Worm (Caenorhabditis elegans) whole organism, midembryonic: ENCODE data around the gene T06E6.10.

Experiments used
- T22C8.4 ChIP-seq: fragments of 200-800 bp; sonication (Bioruptor generic); IDR thresholded peaks from 2 replicates; pipeline ENCODE4 v1.3.6; 2022; ENCODE audit warnings: missing genetic modification characterization, missing compliant biosample characterization
- cog-1 ChIP-seq: sonication (generic microtip); optimal IDR thresholded peaks from 2 replicates; lab custom pipeline; 2016; ENCODE audit warnings: missing genetic modification characterization, missing compliant biosample characterization
- flt-1 ChIP-seq: fragments of 200-800 bp; sonication (Bioruptor generic); IDR thresholded peaks from 2 replicates; pipeline ENCODE4 v1.3.6; 2022; ENCODE audit warnings: missing genetic modification characterization, missing compliant biosample characterization
- klf-2 ChIP-seq: fragments of 200-800 bp; sonication (Bioruptor generic); conservative IDR thresholded peaks from 2 replicates; pipeline ENCODE4 v1.3.6; 2022; ENCODE audit warnings: missing genetic modification reagents, missing genetic modification characterization, missing compliant biosample characterization
- med-1 ChIP-seq: sonication (generic microtip); optimal IDR thresholded peaks from 2 replicates; lab custom pipeline; 2017; ENCODE audit warnings: missing genetic modification characterization, mild to moderate bottlenecking, missing compliant biosample characterization, antibody characterized with exemption, missing genetic modification reagents; ENCODE audit not compliant: insufficient read depth
- ref-1 ChIP-seq: fragments of 200-800 bp; sonication (Bioruptor generic); conservative IDR thresholded peaks from 2 replicates; pipeline ENCODE4 v1.3.6; 2022; ENCODE audit warnings: missing genetic modification reagents, missing genetic modification characterization, missing compliant biosample characterization
- tab-1 ChIP-seq: fragments of 200-800 bp; sonication (Bioruptor generic); IDR thresholded peaks from 2 replicates; pipeline ENCODE4 v1.3.6; 2022; ENCODE audit warnings: missing genetic modification characterization, missing compliant biosample characterization
- ztf-23 ChIP-seq: fragments of 200-800 bp; sonication (Bioruptor generic); IDR thresholded peaks from 2 replicates; pipeline ENCODE4 v1.3.6; 2022; ENCODE audit warnings: missing genetic modification reagents, missing genetic modification characterization, missing compliant biosample characterization
- ztf-29 ChIP-seq: fragments of 200-800 bp; sonication (Bioruptor generic); IDR thresholded peaks from 2 replicates; pipeline ENCODE4 v1.3.6; 2022; ENCODE audit warnings: missing genetic modification reagents, missing genetic modification characterization, missing compliant biosample characterization

Gene T06E6.10

DNA sequence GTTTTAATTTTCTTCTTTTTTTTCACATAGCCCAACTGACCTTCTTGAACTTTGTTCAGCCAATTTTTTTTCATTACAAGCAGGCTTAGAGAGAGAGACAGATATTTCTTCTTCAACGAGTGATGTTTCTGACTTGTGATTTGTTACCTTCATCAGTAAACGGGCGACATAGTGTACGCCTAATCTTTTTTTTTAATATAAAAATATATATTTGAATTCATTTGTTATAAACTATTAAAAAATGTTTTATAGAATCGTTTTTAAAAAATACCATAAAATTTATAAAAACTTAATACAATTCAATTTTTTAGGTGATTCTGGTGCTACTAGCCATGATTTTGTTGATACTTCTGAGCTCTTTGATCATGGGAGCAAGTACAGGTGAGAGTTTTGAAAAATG is at the start of gene T06E6.10:
Gene T06E6.10 (plus strand): TSS at position 301 of the 400 bp plus-strand sequence.
- TF ChIP-seq klf-2 (GFP tag; lab: Robert Waterston, UW): no peak
- TF ChIP-seq flt-1 (GFP tag; lab: Robert Waterston, UW): no peak
- no peak for TF ChIP-seq tab-1 (GFP tag; lab: Robert Waterston, UW)
- TF ChIP-seq ref-1 (GFP tag; lab: Robert Waterston, UW): no peak

DNA sequence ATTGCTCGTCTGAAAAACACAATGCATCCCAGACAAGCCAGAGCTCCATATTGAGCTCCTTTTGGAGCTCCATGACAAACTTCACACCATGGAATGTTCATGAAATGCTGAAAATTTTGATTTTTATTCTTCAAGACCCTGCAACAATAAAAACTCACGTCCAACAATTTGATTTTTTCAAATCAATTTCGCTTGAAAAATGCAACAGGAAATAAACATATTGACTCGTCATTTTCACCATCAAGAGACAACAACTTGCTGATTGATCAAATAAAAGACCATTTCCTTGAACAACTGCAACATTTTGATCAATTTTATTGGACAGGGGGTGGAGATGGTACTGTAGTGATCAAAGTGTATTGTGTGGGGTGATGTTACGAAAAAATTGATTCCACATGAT is 48.2 kb upstream of the T06E6.10 start, which contains the start of gene nhr-269:
Gene nhr-269 (minus strand): TSS at position 101 of the 400 bp plus-strand sequence.
- no peak for TF ChIP-seq cog-1
- TF ChIP-seq ztf-23 (GFP tag; lab: Robert Waterston, UW): no peak
- no peak for TF ChIP-seq med-1 (GFP tag; lab: Kevin White, UChicago)
- no peak for TF ChIP-seq ztf-29 (GFP tag; lab: Robert Waterston, UW)
- TF ChIP-seq ref-1 (GFP tag; lab: Robert Waterston, UW): no peak
- no peak for TF ChIP-seq klf-2 (GFP tag; lab: Robert Waterston, UW)
- no peak for TF ChIP-seq flt-1 (GFP tag; lab: Robert Waterston, UW)
- TF ChIP-seq T22C8.4 (GFP tag; lab: Robert Waterston, UW): no peak
- TF ChIP-seq tab-1 (GFP tag; lab: Robert Waterston, UW): no peak

DNA sequence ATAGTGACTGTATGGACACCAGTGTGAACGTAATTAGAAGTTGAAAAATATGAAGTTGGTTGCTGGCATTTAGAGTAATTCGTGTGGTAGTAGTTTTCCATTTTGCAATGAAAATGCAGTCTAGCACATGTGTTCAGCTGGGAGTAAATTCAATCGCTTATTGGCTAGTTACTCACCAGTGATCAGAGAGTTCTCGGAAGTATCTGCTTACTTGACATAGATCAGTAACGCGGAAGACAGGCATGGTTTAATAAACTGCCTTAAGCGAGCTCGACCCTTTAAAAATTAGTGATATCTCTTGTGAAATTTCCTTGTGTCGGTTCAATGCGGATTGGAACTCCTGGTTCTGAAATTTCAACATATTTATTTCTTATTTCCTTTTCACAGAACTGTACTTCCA is 41.7 kb upstream of the T06E6.10 start, which contains the start of gene srh-52:
Gene srh-52 (minus strand): TSS at position 101 of the 400 bp plus-strand sequence.
- TF ChIP-seq med-1 (GFP tag; lab: Kevin White, UChicago): no peak
- no peak for TF ChIP-seq flt-1 (GFP tag; lab: Robert Waterston, UW)
- no peak for TF ChIP-seq cog-1
- TF ChIP-seq T22C8.4 (GFP tag; lab: Robert Waterston, UW): no peak
- TF ChIP-seq ztf-29 (GFP tag; lab: Robert Waterston, UW): no peak
- no peak for TF ChIP-seq ref-1 (GFP tag; lab: Robert Waterston, UW)
- TF ChIP-seq ztf-23 (GFP tag; lab: Robert Waterston, UW): no peak
- no peak for TF ChIP-seq klf-2 (GFP tag; lab: Robert Waterston, UW)
- TF ChIP-seq tab-1 (GFP tag; lab: Robert Waterston, UW): no peak

DNA sequence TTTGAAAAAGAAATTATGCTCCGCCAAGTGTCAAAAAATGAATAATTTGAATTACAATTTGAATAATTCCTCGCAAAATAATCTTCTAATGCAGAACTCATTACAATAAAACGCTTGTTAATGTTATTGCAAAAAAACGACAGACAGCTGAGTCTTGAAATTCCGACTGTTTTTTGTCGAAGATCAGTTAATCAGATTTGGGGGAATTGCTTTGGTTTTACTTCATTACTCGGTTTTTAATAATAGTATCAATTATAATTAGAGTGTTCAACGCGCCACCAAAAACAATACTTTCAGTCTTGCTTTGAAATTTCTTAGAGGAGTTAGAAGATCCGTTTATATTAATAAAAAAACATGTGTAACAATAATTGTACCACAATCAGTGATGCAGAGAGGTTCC is 40.0 kb upstream of the T06E6.10 start, which contains the start of gene srh-122:
Gene srh-122 (minus strand): TSS at position 101 of the 400 bp plus-strand sequence.
- TF ChIP-seq flt-1 (GFP tag; lab: Robert Waterston, UW): no peak
- TF ChIP-seq ref-1 (GFP tag; lab: Robert Waterston, UW): no peak

DNA sequence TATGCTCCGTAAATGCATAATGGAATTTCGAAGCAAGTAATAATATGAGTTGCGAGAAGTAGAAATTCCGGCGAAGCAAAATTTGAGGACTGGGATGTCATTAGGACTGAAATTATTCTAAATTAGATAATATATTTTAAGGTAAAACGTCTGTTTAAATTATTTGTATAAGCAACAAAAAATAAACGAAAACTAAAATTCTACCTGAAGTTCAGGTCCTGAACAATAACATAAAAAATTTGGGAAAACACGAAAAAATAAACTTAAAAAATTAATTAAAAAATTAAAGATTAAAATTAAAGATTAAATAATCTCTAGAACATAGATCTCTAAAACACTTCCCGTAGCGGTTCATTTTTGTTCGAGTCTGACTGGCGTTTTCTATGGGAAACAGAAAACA is 38.1 kb upstream of the T06E6.10 start, which contains the start of gene srh-251:
Gene srh-251 (minus strand): TSS at position 101 of the 400 bp plus-strand sequence.
- no peak for TF ChIP-seq flt-1 (GFP tag; lab: Robert Waterston, UW)
- no peak for TF ChIP-seq ztf-29 (GFP tag; lab: Robert Waterston, UW)

DNA sequence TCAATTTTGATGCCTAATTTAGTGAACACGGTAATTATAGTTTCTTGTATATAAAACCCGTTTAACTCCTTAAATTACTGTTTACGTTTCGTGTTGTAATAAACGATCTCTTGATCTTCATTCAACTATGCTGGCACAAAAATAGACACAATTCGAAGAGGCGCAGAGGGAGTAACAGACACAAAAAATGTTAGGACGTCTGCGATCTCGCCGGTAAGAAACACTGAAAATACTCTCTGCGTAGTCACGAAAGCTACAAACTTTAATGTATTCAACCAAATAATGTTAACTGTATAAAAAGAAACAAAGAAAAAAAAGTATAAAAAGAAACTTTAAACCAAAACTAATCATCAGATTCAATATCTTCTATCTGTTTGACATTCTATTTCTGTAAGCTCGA is 37.1 kb upstream of the T06E6.10 start, which contains the start of gene dhs-23:
Gene dhs-23 (plus strand): TSS at position 363 of the 400 bp plus-strand sequence.
- no peak for TF ChIP-seq ztf-29 (GFP tag; lab: Robert Waterston, UW)
- TF ChIP-seq med-1 (GFP tag; lab: Kevin White, UChicago): no peak
- no peak for TF ChIP-seq cog-1
- TF ChIP-seq T22C8.4 (GFP tag; lab: Robert Waterston, UW): no peak
- TF ChIP-seq klf-2 (GFP tag; lab: Robert Waterston, UW): no peak
- no peak for TF ChIP-seq ztf-23 (GFP tag; lab: Robert Waterston, UW)
- no peak for TF ChIP-seq flt-1 (GFP tag; lab: Robert Waterston, UW)

DNA sequence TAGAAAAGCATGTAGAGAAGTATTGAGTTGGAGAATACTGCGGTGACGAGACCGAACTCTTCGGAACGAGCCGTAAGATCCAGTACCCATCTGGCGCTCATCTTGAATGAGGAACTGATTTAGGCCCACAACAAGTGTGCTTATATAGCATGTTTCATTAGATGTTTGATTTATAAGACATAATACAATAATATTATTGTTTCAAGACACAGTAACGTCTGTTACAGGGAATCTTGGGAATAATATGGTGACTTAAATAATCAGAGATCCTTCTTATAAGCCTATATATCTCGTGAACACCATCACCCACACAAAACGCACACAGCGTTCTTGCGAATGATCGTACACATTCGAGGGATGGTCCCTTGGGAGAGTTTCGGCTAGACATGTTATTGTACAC is 34.2 kb upstream of the T06E6.10 start, which contains the start of gene str-88:
Gene str-88 (minus strand): TSS at position 101 of the 400 bp plus-strand sequence.
- TF ChIP-seq ref-1 (GFP tag; lab: Robert Waterston, UW): no peak
- no peak for TF ChIP-seq ztf-29 (GFP tag; lab: Robert Waterston, UW)
- TF ChIP-seq ztf-23 (GFP tag; lab: Robert Waterston, UW): no peak
- TF ChIP-seq cog-1: no peak

DNA sequence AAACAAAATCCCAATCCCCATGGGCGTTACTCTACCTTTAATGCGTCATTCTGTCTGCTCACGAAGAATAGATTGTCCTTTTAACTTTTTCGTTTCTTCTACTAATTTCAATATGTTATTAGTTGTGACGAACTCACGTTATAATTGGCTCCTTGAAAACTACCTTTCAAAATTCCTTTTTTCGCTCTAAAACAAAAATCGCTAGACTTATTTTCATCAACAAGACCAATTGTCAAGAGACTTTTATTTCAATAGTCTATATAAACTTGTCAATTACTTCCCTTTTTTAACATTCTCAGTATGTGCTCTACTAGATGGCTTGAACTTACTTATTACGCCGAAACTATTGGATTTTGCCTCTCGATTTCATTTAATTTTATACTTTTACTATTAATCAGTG is 33.2 kb upstream of the T06E6.10 start, which contains the start of gene str-102:
Gene str-102 (plus strand): TSS at position 301 of the 400 bp plus-strand sequence.
- no peak for TF ChIP-seq tab-1 (GFP tag; lab: Robert Waterston, UW)
- TF ChIP-seq med-1 (GFP tag; lab: Kevin White, UChicago): no peak
- no peak for TF ChIP-seq ztf-23 (GFP tag; lab: Robert Waterston, UW)
- TF ChIP-seq T22C8.4 (GFP tag; lab: Robert Waterston, UW): no peak
- no peak for TF ChIP-seq ref-1 (GFP tag; lab: Robert Waterston, UW)
- TF ChIP-seq flt-1 (GFP tag; lab: Robert Waterston, UW): no peak
- TF ChIP-seq cog-1: no peak
- no peak for TF ChIP-seq ztf-29 (GFP tag; lab: Robert Waterston, UW)

DNA sequence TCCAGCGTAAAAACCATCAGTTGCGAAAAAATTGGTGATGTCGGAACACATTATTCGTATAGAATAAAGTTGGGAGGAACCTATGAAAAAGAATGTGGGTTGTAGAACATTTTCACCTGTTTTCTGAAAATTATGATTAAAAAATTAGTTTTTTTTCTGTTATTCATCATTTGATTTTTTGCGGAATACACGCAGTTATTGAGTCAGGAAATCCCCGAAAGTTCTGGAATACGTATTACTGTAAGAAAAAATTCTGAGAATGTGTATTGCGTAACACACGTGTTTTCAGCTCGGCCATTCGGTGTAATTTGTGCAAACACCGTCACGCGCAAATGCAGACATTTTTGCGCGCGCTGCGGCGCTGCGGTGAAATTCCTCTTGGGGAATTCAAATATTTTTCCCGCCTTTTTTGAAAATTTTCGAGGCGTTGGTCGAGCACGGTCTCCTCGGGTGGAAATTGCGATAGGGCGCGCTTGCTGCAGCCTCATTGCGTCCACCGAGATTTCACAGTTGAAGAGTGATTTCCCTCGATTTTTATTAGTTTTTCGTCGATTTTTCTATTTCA is 29.0 kb upstream of the T06E6.10 start, which contains the start of gene srh-170:
Gene srh-170 (minus strand): TSS at position 51 of the 565 bp plus-strand sequence.
- TF ChIP-seq flt-1 (GFP tag; lab: Robert Waterston, UW): no peak
- TF ChIP-seq med-1 (GFP tag; lab: Kevin White, UChicago): no peak
- TF ChIP-seq tab-1 (GFP tag; lab: Robert Waterston, UW): no peak
- no peak for TF ChIP-seq cog-1
- TF ChIP-seq ztf-23 (GFP tag; lab: Robert Waterston, UW): no peak
- TF ChIP-seq ztf-29 (GFP tag; lab: Robert Waterston, UW): no peak
- TF ChIP-seq klf-2 (GFP tag; lab: Robert Waterston, UW): no peak
- no peak for TF ChIP-seq ref-1 (GFP tag; lab: Robert Waterston, UW)
- no peak for TF ChIP-seq T22C8.4 (GFP tag; lab: Robert Waterston, UW)

DNA sequence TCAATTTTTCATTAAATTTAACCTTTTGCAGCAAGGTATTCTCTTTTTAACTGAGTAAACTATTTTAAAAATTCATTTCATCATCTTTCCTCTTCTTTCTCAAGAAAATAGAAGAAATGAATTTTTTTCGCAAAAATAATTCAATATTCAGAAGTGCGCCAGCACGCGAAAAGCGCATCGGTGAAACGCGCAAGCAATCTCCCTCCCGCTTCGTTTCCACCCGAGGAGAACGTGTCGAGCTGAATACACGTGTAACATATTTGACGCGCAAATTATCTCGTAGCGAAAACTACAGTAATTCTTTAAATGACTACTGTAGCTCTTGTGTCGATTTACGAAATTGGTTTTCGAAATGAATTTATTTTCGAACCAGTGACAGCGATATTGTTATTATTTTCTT is 25.9 kb upstream of the T06E6.10 start:
- TF ChIP-seq med-1 (GFP tag; lab: Kevin White, UChicago) (no peak), T22C8.4 (GFP tag; lab: Robert Waterston, UW) (no peak)
